Worm (Caenorhabditis elegans) whole organism, L4 larva: Measurements from ENCODE around the gene C34F6.9.

ENCODE experiments used
- F10B5.3 ChIP-seq: sonication (generic microtip); optimal IDR thresholded peaks from 2 replicates; lab custom pipeline; 2016; ENCODE audit warnings: mild to moderate bottlenecking, missing genetic modification characterization, missing compliant biosample characterization
- F49E8.2 ChIP-seq: sonication (generic microtip); optimal IDR thresholded peaks from 2 replicates; lab custom pipeline; 2016; ENCODE audit warnings: missing compliant biosample characterization, mild to moderate bottlenecking, missing genetic modification characterization, borderline replicate concordance
- R02D3.7 ChIP-seq: fragments of 150-350 bp; sonication (generic microtip); optimal IDR thresholded peaks from 3 replicates; lab custom pipeline; 2014; ENCODE audit warnings: missing biosample characterization, missing genetic modification characterization
- T26A8.4 ChIP-seq: fragments of 200-800 bp; sonication (Bioruptor generic); IDR thresholded peaks from 2 replicates; pipeline ENCODE4 v1.3.6; 2022; ENCODE audit warnings: missing genetic modification characterization, missing compliant biosample characterization
- Y105C5A.15 ChIP-seq: fragments of 200-800 bp; sonication (Bioruptor generic); IDR thresholded peaks from 2 replicates; pipeline ENCODE4 v1.3.6; 2022; ENCODE audit warnings: missing genetic modification characterization, missing compliant biosample characterization
- Y48G9A.11 ChIP-seq: fragments of 200-800 bp; sonication (Bioruptor generic); IDR thresholded peaks from 2 replicates; pipeline ENCODE4 v1.3.6; 2022; ENCODE audit warnings: missing genetic modification reagents, missing genetic modification characterization, missing compliant biosample characterization
- Y5F2A.4 ChIP-seq: fragments of 200-800 bp; sonication (Bioruptor generic); optimal IDR thresholded peaks from 2 replicates; lab custom pipeline; 2018; ENCODE audit warnings: mild to moderate bottlenecking, missing genetic modification characterization, missing compliant biosample characterization
- ZK337.2 ChIP-seq: fragments of 200-800 bp; sonication (Bioruptor generic); IDR thresholded peaks from 2 replicates; pipeline ENCODE4 v1.3.6; 2022; ENCODE audit warnings: missing genetic modification reagents, missing genetic modification characterization, missing compliant biosample characterization
- aha-1 ChIP-seq: fragments of 150-350 bp; peaks from one replicate; lab custom pipeline; 2014; ENCODE audit warnings: missing biosample characterization, missing genetic modification characterization
- aly-2 ChIP-seq: sonication (generic microtip); optimal IDR thresholded peaks from 2 replicates; lab custom pipeline; 2018; ENCODE audit warnings: missing biosample characterization, missing genetic modification characterization
- ama-1 ChIP-seq: fragments of 150-350 bp; optimal IDR thresholded peaks from 2 replicates; lab custom pipeline; 2014; ENCODE audit warnings: inconsistent platforms, mixed read lengths
- arid-1 ChIP-seq: fragments of 200-800 bp; sonication (Bioruptor generic); conservative IDR thresholded peaks from 2 replicates; pipeline ENCODE4 v1.3.6; 2022; ENCODE audit warnings: missing genetic modification reagents, missing genetic modification characterization, missing compliant biosample characterization
- daf-16 ChIP-seq, 3 experiments: sonication (generic microtip); optimal IDR thresholded peaks; 2 replicates each; lab custom pipeline; 2016 to 2017; ENCODE audit warnings: missing genetic modification characterization in 3 of 3, missing genetic modification reagents in 3 of 3, mild to moderate bottlenecking in 2 of 3, missing compliant biosample characterization in 2 of 3, missing biosample characterization in 1 of 3, moderate library complexity in 1 of 3
- daf-8 ChIP-seq: fragments of 200-800 bp; sonication (Bioruptor generic); IDR thresholded peaks from 2 replicates; pipeline ENCODE4 v1.3.6; 2022; ENCODE audit warnings: missing genetic modification characterization, missing compliant biosample characterization
- dmd-6 ChIP-seq: fragments of 200-800 bp; sonication (Bioruptor generic); IDR thresholded peaks from 2 replicates; pipeline ENCODE4 v1.3.6; 2022; ENCODE audit warnings: missing genetic modification reagents, missing genetic modification characterization, missing compliant biosample characterization
- dmd-8 ChIP-seq: fragments of 200-800 bp; sonication (Bioruptor generic); IDR thresholded peaks from 2 replicates; pipeline ENCODE4 v1.3.6; 2022; ENCODE audit warnings: missing genetic modification characterization, missing compliant biosample characterization
- dmd-9 ChIP-seq: fragments of 200-800 bp; sonication (Bioruptor generic); IDR thresholded peaks from 2 replicates; pipeline ENCODE4 v1.3.6; 2022; ENCODE audit warnings: missing genetic modification reagents, missing genetic modification characterization, missing compliant biosample characterization
- dpl-1 ChIP-seq: fragments of 150-350 bp; optimal IDR thresholded peaks from 2 replicates; lab custom pipeline; 2014; ENCODE audit warnings: missing biosample characterization, missing genetic modification reagents, missing genetic modification characterization
- dve-1 ChIP-seq: sonication (generic microtip); optimal IDR thresholded peaks from 2 replicates; lab custom pipeline; 2017; ENCODE audit warnings: antibody characterized with exemption, mild to moderate bottlenecking, missing genetic modification characterization, missing compliant biosample characterization; ENCODE audit not compliant: insufficient read depth
- egl-27 ChIP-seq: sonication (generic microtip); optimal IDR thresholded peaks from 3 replicates; lab custom pipeline; 2017; ENCODE audit warnings: missing biosample characterization, missing genetic modification reagents, missing genetic modification characterization
- egl-43 ChIP-seq: fragments of 200-800 bp; sonication (Bioruptor generic); IDR thresholded peaks from 2 replicates; pipeline ENCODE4 v1.3.6; 2022; ENCODE audit warnings: missing genetic modification reagents, missing genetic modification characterization, missing compliant biosample characterization
- fkh-10 ChIP-seq: fragments of 150-350 bp; optimal IDR thresholded peaks from 2 replicates; lab custom pipeline; 2014; ENCODE audit warnings: missing biosample characterization, missing genetic modification reagents, missing genetic modification characterization
- fos-1 ChIP-seq: fragments of 150-350 bp; optimal IDR thresholded peaks from 2 replicates; lab custom pipeline; 2014; ENCODE audit warnings: missing biosample characterization, missing genetic modification characterization
- hif-1 ChIP-seq, 2 experiments: sonication (generic microtip); optimal IDR thresholded peaks; 2 replicates each; lab custom pipeline; 2016 to 2017; ENCODE audit warnings: missing compliant biosample characterization in 2 of 2, missing genetic modification characterization in 2 of 2, missing genetic modification reagents in 2 of 2, missing genotype in 2 of 2, mild to moderate bottlenecking in 1 of 2
- hlh-11 ChIP-seq: fragments of 200-800 bp; sonication (Bioruptor generic); optimal IDR thresholded peaks from 2 replicates; lab custom pipeline; 2018; ENCODE audit warnings: mild to moderate bottlenecking, missing genetic modification characterization, missing compliant biosample characterization
- hlh-30 ChIP-seq: sonication (generic microtip); optimal IDR thresholded peaks from 2 replicates; lab custom pipeline; 2017; ENCODE audit warnings: antibody characterized with exemption, mild to moderate bottlenecking, missing genetic modification characterization, missing compliant biosample characterization; ENCODE audit not compliant: insufficient read depth
- lim-7 ChIP-seq: fragments of 200-800 bp; sonication (Bioruptor generic); IDR thresholded peaks from 2 replicates; pipeline ENCODE4 v1.3.6; 2022; ENCODE audit warnings: missing genetic modification characterization, missing compliant biosample characterization
- lin-1 ChIP-seq: fragments of 200-800 bp; sonication (Bioruptor generic); IDR thresholded peaks from 2 replicates; pipeline ENCODE4 v1.3.6; 2022; ENCODE audit warnings: missing genetic modification reagents, missing genetic modification characterization, missing compliant biosample characterization
- lin-13 ChIP-seq: fragments of 150-350 bp; optimal IDR thresholded peaks from 2 replicates; lab custom pipeline; 2014; ENCODE audit warnings: missing biosample characterization, missing genetic modification reagents, missing genetic modification characterization
- lin-15B ChIP-seq: fragments of 150-350 bp; sonication (generic microtip); optimal IDR thresholded peaks from 3 replicates; lab custom pipeline; 2014; ENCODE audit warnings: missing biosample characterization, missing genetic modification characterization
- lir-3 ChIP-seq: sonication (generic microtip); optimal IDR thresholded peaks from 2 replicates; lab custom pipeline; 2016; ENCODE audit warnings: mild to moderate bottlenecking, missing genetic modification characterization, missing compliant biosample characterization
- lsy-2 ChIP-seq, 2 experiments: fragments of 150-350 bp in 1 of 2; sonication (generic microtip) in 1 of 2; optimal IDR thresholded peaks; 2 replicates each; lab custom pipeline; 2014 to 2017; ENCODE audit warnings: missing biosample characterization in 2 of 2, missing genetic modification characterization in 2 of 2
- madf-5 ChIP-seq, 2 experiments: fragments of 200-800 bp; sonication (Bioruptor generic); IDR thresholded peaks; 2 replicates each; pipeline ENCODE4 v1.3.6; 2022; ENCODE audit warnings: missing compliant biosample characterization in 2 of 2, missing genetic modification characterization in 2 of 2
- mdl-1 ChIP-seq, 2 experiments: fragments of 150-350 bp in 1 of 2; sonication (generic microtip) in 1 of 2; optimal IDR thresholded peaks; 2 replicates each; lab custom pipeline; 2014 to 2017; ENCODE audit warnings: missing biosample characterization in 2 of 2, missing genetic modification characterization in 2 of 2
- mep-1 ChIP-seq: fragments of 150-350 bp; sonication (generic microtip); optimal IDR thresholded peaks from 3 replicates; lab custom pipeline; 2014; ENCODE audit warnings: missing biosample characterization, missing genetic modification characterization
- mxl-3 ChIP-seq: fragments of 200-800 bp; sonication (Bioruptor generic); optimal IDR thresholded peaks from 2 replicates; lab custom pipeline; 2018; ENCODE audit warnings: mild to moderate bottlenecking, missing genetic modification characterization, missing compliant biosample characterization
- nhr-10 ChIP-seq: fragments of 150-350 bp; optimal IDR thresholded peaks from 2 replicates; lab custom pipeline; 2014; ENCODE audit warnings: missing biosample characterization, missing genetic modification characterization
- nhr-41 ChIP-seq: fragments of 200-800 bp; sonication (Bioruptor generic); IDR thresholded peaks from 2 replicates; pipeline ENCODE4 v1.3.6; 2022; ENCODE audit warnings: missing genetic modification reagents, missing genetic modification characterization, missing compliant biosample characterization
- nhr-48 ChIP-seq: sonication (generic microtip); optimal IDR thresholded peaks from 2 replicates; lab custom pipeline; 2016; ENCODE audit warnings: mild to moderate bottlenecking, missing genetic modification characterization, missing compliant biosample characterization
- nhr-6 ChIP-seq: fragments of 150-350 bp; optimal IDR thresholded peaks from 2 replicates; lab custom pipeline; 2014; ENCODE audit warnings: missing biosample characterization, missing genetic modification characterization
- nhr-77 ChIP-seq: fragments of 150-350 bp; optimal IDR thresholded peaks from 2 replicates; lab custom pipeline; 2014; ENCODE audit warnings: missing biosample characterization, missing genetic modification characterization
- pha-4 ChIP-seq, 2 experiments: fragments of 150-350 bp in 1 of 2; fragments of 200-800 bp in 1 of 2; sonication (Bioruptor generic) in 1 of 2; IDR thresholded peaks in 1 of 2; optimal IDR thresholded peaks in 1 of 2; 2 replicates each; pipeline versions ENCODE4 v1.3.6 to Lab custom; 2014 to 2022; ENCODE audit warnings: missing genetic modification characterization in 2 of 2, missing genetic modification reagents in 2 of 2, missing biosample characterization in 1 of 2, missing compliant biosample characterization in 1 of 2
- set-16 ChIP-seq: fragments of 200-800 bp; sonication (Bioruptor generic); IDR thresholded peaks from 2 replicates; pipeline ENCODE4 v1.3.6; 2022; ENCODE audit warnings: missing genetic modification reagents, missing genetic modification characterization, missing compliant biosample characterization
- snpc-1.2 ChIP-seq: fragments of 200-800 bp; sonication (Bioruptor generic); IDR thresholded peaks from 2 replicates; pipeline ENCODE4 v1.3.6; 2022; ENCODE audit warnings: missing genetic modification reagents, missing genetic modification characterization, missing compliant biosample characterization
- spr-1 ChIP-seq: sonication (generic microtip); optimal IDR thresholded peaks from 2 replicates; lab custom pipeline; 2016; ENCODE audit warnings: mild to moderate bottlenecking, missing genetic modification characterization, missing compliant biosample characterization
- tag-97 ChIP-seq: fragments of 200-800 bp; sonication (Bioruptor generic); IDR thresholded peaks from 2 replicates; pipeline ENCODE4 v1.3.6; 2022; ENCODE audit warnings: missing genetic modification characterization, missing compliant biosample characterization
- unc-130 ChIP-seq: sonication (generic microtip); optimal IDR thresholded peaks from 2 replicates; lab custom pipeline; 2016; ENCODE audit warnings: missing genetic modification reagents, missing genetic modification characterization, missing compliant biosample characterization
- zfp-2 ChIP-seq: sonication (generic microtip); optimal IDR thresholded peaks from 2 replicates; lab custom pipeline; 2016; ENCODE audit warnings: mild to moderate bottlenecking, missing genetic modification characterization, missing compliant biosample characterization
- zfp-3 ChIP-seq: fragments of 200-800 bp; sonication (Bioruptor generic); conservative IDR thresholded peaks from 2 replicates; pipeline ENCODE4 v1.3.6; 2022; ENCODE audit warnings: missing genetic modification reagents, missing genetic modification characterization, missing compliant biosample characterization
- zip-11 ChIP-seq: fragments of 200-800 bp; sonication (Bioruptor generic); IDR thresholded peaks from 2 replicates; pipeline ENCODE4 v1.3.6; 2022; ENCODE audit warnings: missing genetic modification characterization, missing compliant biosample characterization
- zip-2 ChIP-seq: fragments of 150-350 bp; optimal IDR thresholded peaks from 2 replicates; lab custom pipeline; 2014; ENCODE audit warnings: missing biosample characterization, missing genetic modification characterization

The C34F6.9 gene

DNA sequence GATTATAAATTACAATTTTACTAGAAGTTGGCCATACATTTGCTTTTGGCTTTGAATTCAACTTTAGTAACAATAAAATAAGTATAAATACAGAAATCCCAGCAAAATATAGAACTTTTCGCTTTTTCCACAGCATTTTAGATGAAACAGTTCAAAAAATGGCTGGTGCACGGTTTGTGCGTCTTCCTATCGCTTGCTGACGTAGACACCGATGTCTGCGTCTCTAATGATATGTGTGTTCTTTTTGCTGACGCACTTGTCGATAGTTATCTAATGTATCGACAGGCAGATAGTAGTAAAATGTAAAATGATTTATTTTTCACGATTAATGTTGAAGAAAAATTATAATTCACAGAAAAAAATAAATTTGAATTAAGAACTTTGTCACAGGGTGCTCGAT, 15.5 kb downstream of the C34F6.9 start, which contains the start of gene hst-2:
Gene hst-2 (minus strand): TSS at position 203 of the 400 bp plus-strand sequence.
- TF ChIP-seq aly-2 (no peak), zfp-3 (GFP tag; lab: Robert Waterston, UW) (peak; percentile 66; the same call in 1 of the 2 replicates), spr-1 (tag; lab: Kevin White, UChicago) (peak; percentile 79), nhr-41 (no peak), zip-2 (tag; lab: Kevin White, UChicago) (peak; percentile 8), arid-1 (peak; percentile 73), lin-1 (GFP tag; lab: Robert Waterston, UW) (no peak), aha-1 (peak; percentile 98), F10B5.3 (tag; lab: Kevin White, UChicago) (peak; percentile 86), nhr-10 (no peak), Y48G9A.11 (GFP tag; lab: Robert Waterston, UW) (no peak), zfp-2 (tag; lab: Kevin White, UChicago) (no peak), dmd-9 (no peak), ama-1 (lab: Kevin White, UChicago) (no peak), dve-1 (tag; lab: Kevin White, UChicago) (peak; percentile 96), dmd-8 (no peak), hif-1 (tag; optimal IDR thresholded peaks at IDR 0.05; lab: Kevin White, UChicago) (peak in 1 of 2 experiments; percentile 52), Y5F2A.4 (no peak), pha-4 (GFP tag; IDR thresholded peaks at IDR 0.05; lab: Robert Waterston, UW) (no peak), pha-4 (tag; optimal IDR thresholded peaks at IDR 0.05; lab: Kevin White, UChicago) (no peak), zip-11 (GFP tag; lab: Robert Waterston, UW) (no peak), lim-7 (no peak), lir-3 (tag; lab: Kevin White, UChicago) (no peak), fos-1 (no peak), mep-1 (tag; lab: Kevin White, UChicago) (peak; percentile 90), unc-130 (GFP tag; lab: Kevin White, UChicago) (no peak), madf-5 (GFP tag; IDR thresholded peaks at IDR 0.05; lab: Robert Waterston, UW) (no peak), mdl-1 (tag; optimal IDR thresholded peaks at IDR 0.05; lab: Kevin White, UChicago) (peak in 1 of 2 experiments; percentile 38), Y105C5A.15 (GFP tag; lab: Robert Waterston, UW) (no peak), nhr-6 (tag; lab: Kevin White, UChicago) (peak; percentile 56), ZK337.2 (GFP tag; lab: Robert Waterston, UW) (no peak), snpc-1.2 (GFP tag; lab: Robert Waterston, UW) (no peak), dmd-6 (GFP tag; lab: Robert Waterston, UW) (peak; percentile 87), dpl-1 (GFP tag; lab: Kevin White, UChicago) (peak; percentile 76), nhr-77 (tag; lab: Kevin White, UChicago) (peak; percentile 81), fkh-10 (GFP tag; lab: Kevin White, UChicago) (peak; percentile 59), lin-13 (peak; percentile 58), lin-15B (tag; lab: Kevin White, UChicago) (no peak), daf-8 (GFP tag; lab: Robert Waterston, UW) (no peak), egl-43 (GFP tag; lab: Robert Waterston, UW) (peak; percentile 66; the same call in 1 of the 2 replicates), nhr-48 (peak; percentile 78), hlh-11 (tag; lab: Kevin White, UChicago) (peak; percentile 89), daf-16 (GFP tag; optimal IDR thresholded peaks at IDR 0.05; lab: Kevin White, UChicago) (peak; percentile 18 to 70), daf-16 (tag; optimal IDR thresholded peaks at IDR 0.05; lab: Kevin White, UChicago) (peak; percentile 61), F49E8.2 (tag; lab: Kevin White, UChicago) (no peak), egl-27 (tag; lab: Kevin White, UChicago) (no peak), set-16 (no peak), tag-97 (GFP tag; lab: Robert Waterston, UW) (no peak), lsy-2 (tag; optimal IDR thresholded peaks at IDR 0.05; lab: Kevin White, UChicago) (peak in 1 of 2 experiments; percentile 92), hlh-30 (tag; lab: Kevin White, UChicago) (peak; percentile 76), T26A8.4 (GFP tag; lab: Robert Waterston, UW) (peak; percentile 93), mxl-3 (GFP tag; lab: Kevin White, UChicago) (peak; percentile 45), R02D3.7 (tag; lab: Kevin White, UChicago) (no peak)
